Fruit fly (Drosophila melanogaster) whole organism, adult: ENCODE results near the gene Prx4.

Source experiments
- CG11617 ChIP-seq: fragments of 200-800 bp; sonication (Bioruptor generic); optimal IDR thresholded peaks from 2 replicates; lab custom pipeline; 2017; ENCODE audit warnings: mild to moderate bottlenecking, missing biosample characterization, missing genetic modification reagents, missing genetic modification characterization
- CG12768 ChIP-seq: fragments of 200-800 bp; sonication (Bioruptor generic); optimal IDR thresholded peaks from 2 replicates; lab custom pipeline; 2017; ENCODE audit warnings: missing biosample characterization, missing genetic modification characterization, mild to moderate bottlenecking, moderate library complexity, missing genetic modification reagents
- CG14711 ChIP-seq: fragments of 200-800 bp; sonication (Bioruptor generic); optimal IDR thresholded peaks from 2 replicates; lab custom pipeline; 2018; ENCODE audit warnings: missing biosample characterization, mild to moderate bottlenecking, missing genetic modification characterization, moderate library complexity
- CG1620 ChIP-seq: fragments of 200-800 bp; sonication (Bioruptor generic); optimal IDR thresholded peaks from 2 replicates; lab custom pipeline; 2016; ENCODE audit warnings: missing biosample characterization, missing genetic modification characterization
- CG33017 ChIP-seq: fragments of 200-800 bp; sonication (Bioruptor generic); optimal IDR thresholded peaks from 2 replicates; lab custom pipeline; 2018; ENCODE audit warnings: missing biosample characterization, mild to moderate bottlenecking, missing genetic modification characterization, moderate library complexity
- CG5204 ChIP-seq: fragments of 200-800 bp; sonication (Bioruptor generic); optimal IDR thresholded peaks from 2 replicates; lab custom pipeline; 2016; ENCODE audit warnings: missing biosample characterization, missing genetic modification characterization
- CG7045 ChIP-seq: fragments of 200-800 bp; sonication (Bioruptor generic); optimal IDR thresholded peaks from 2 replicates; lab custom pipeline; 2017; ENCODE audit warnings: missing biosample characterization, mild to moderate bottlenecking, missing genetic modification characterization
- CG7101 ChIP-seq: fragments of 200-800 bp; sonication (Bioruptor generic); optimal IDR thresholded peaks from 2 replicates; lab custom pipeline; 2018; ENCODE audit warnings: missing biosample characterization, mild to moderate bottlenecking, missing genetic modification characterization, moderate library complexity
- Clk ChIP-seq: fragments of 200-800 bp; sonication (Bioruptor generic); optimal IDR thresholded peaks from 2 replicates; lab custom pipeline; 2017; ENCODE audit warnings: missing biosample characterization, missing genetic modification characterization
- Crg-1 ChIP-seq: fragments of 200-800 bp; sonication (Bioruptor generic); optimal IDR thresholded peaks from 2 replicates; lab custom pipeline; 2016; ENCODE audit warnings: missing biosample characterization, missing genetic modification characterization
- Hr96 ChIP-seq: fragments of 200-800 bp; sonication (Bioruptor generic); optimal IDR thresholded peaks from 2 replicates; lab custom pipeline; 2016; ENCODE audit warnings: missing biosample characterization, missing genetic modification characterization
- Mnt ChIP-seq: fragments of 200-800 bp; sonication (Bioruptor generic); optimal IDR thresholded peaks from 2 replicates; lab custom pipeline; 2016; ENCODE audit warnings: missing biosample characterization, mild to moderate bottlenecking, missing genetic modification characterization
- bab1 ChIP-seq: fragments of 200-800 bp; sonication (Bioruptor generic); optimal IDR thresholded peaks from 3 replicates; lab custom pipeline; 2019; ENCODE audit warnings: missing biosample characterization, mild to moderate bottlenecking, missing genetic modification characterization, moderate library complexity
- cic ChIP-seq: fragments of 200-800 bp; sonication (Bioruptor generic); optimal IDR thresholded peaks from 2 replicates; lab custom pipeline; 2017; ENCODE audit warnings: missing biosample characterization, mild to moderate bottlenecking, missing genetic modification characterization, moderate library complexity
- cnc ChIP-seq, 2 experiments: fragments of >200 bp; optimal IDR thresholded peaks; 2 replicates each; lab custom pipeline; 2017
- kay ChIP-seq: fragments of 200-800 bp; sonication (Bioruptor generic); peaks from one replicate; lab custom pipeline; 2016; ENCODE audit warnings: missing biosample characterization, missing genetic modification characterization, borderline replicate concordance
- ovo ChIP-seq: fragments of 200-800 bp; sonication (Bioruptor generic); optimal IDR thresholded peaks from 2 replicates; lab custom pipeline; 2016; ENCODE audit warnings: missing biosample characterization, missing genetic modification characterization
- pad ChIP-seq: fragments of 200-800 bp; sonication (Bioruptor generic); optimal IDR thresholded peaks from 3 replicates; lab custom pipeline; 2017; ENCODE audit warnings: missing biosample characterization, missing genetic modification characterization, mild to moderate bottlenecking, moderate library complexity, missing genetic modification reagents
- tj ChIP-seq: fragments of 200-800 bp; sonication (Bioruptor generic); optimal IDR thresholded peaks from 3 replicates; lab custom pipeline; 2017; ENCODE audit warnings: missing biosample characterization, mild to moderate bottlenecking, missing genetic modification characterization, moderate library complexity
- toe ChIP-seq: fragments of 200-800 bp; sonication (Bioruptor generic); optimal IDR thresholded peaks from 2 replicates; lab custom pipeline; 2016; ENCODE audit warnings: missing biosample characterization, missing genetic modification characterization

Prx4 gene

dm6 chr3L:3017156-3017555, 25.0 kb upstream of the Prx4 start, which contains the start of gene CG32487:
TSS of gene CG32487 (minus strand) at chr3L:3017256.
- TF ChIP-seq Mnt (GFP tag; lab: Kevin White, UChicago): no peak

dm6 chr3L:3026421-3026820, 15.7 kb upstream of the Prx4 start, which contains the start of gene aly:
TSS of gene aly (minus strand) at chr3L:3026521.
- TF ChIP-seq cic (no peak), Clk (GFP tag; lab: Kevin White, UChicago) (no peak), CG7045 (GFP tag; lab: Kevin White, UChicago) (no peak), toe (no peak), ovo (GFP tag; lab: Kevin White, UChicago) (no peak), tj (GFP tag; lab: Kevin White, UChicago) (no peak), Crg-1 (no peak), Mnt (GFP tag; lab: Kevin White, UChicago) (no peak), CG11617 (GFP tag; lab: Kevin White, UChicago) (no peak), CG33017 (no peak), CG5204 (GFP tag; lab: Kevin White, UChicago) (no peak)

dm6 chr3L:3034779-3035643, 7.1 kb upstream of the Prx4 start, which contains the start of gene CG2162:
TSS of gene CG2162 (plus strand) at chr3L:3035196.
- TF ChIP-seq pad (GFP tag; lab: Kevin White, UChicago) (peak; percentile 100), bab1 (GFP tag; lab: Kevin White, UChicago) (no peak), kay (GFP tag; lab: Kevin White, UChicago) (peak; percentile 93), Mnt (GFP tag; lab: Kevin White, UChicago) (peak; percentile 55), ovo (GFP tag; lab: Kevin White, UChicago) (peak; percentile 70), cic (peak; percentile 8), CG7045 (GFP tag; lab: Kevin White, UChicago) (no peak), CG11617 (GFP tag; lab: Kevin White, UChicago) (no peak), tj (GFP tag; lab: Kevin White, UChicago) (peak; percentile 11), CG12768 (GFP tag; lab: Kevin White, UChicago) (peak; percentile 33)

- TF ChIP-seq ovo (GFP tag; lab: Kevin White, UChicago): no peak
- TF ChIP-seq tj (GFP tag; lab: Kevin White, UChicago): peak; percentile 65
- peak; percentile 41 for TF ChIP-seq CG1620 (GFP tag; lab: Kevin White, UChicago)
- no peak for TF ChIP-seq kay (GFP tag; lab: Kevin White, UChicago)
- TF ChIP-seq cic: peak; percentile 42
- TF ChIP-seq CG14711 (tag; lab: Kevin White, UChicago): peak; percentile 79
- peak; percentile 86 for TF ChIP-seq CG11617 (GFP tag; lab: Kevin White, UChicago)
- TF ChIP-seq Hr96: peak; percentile 76
- TF ChIP-seq bab1 (GFP tag; lab: Kevin White, UChicago): peak; percentile 77
- TF ChIP-seq pad (GFP tag; lab: Kevin White, UChicago): no peak
- TF ChIP-seq CG33017: peak; percentile 90
- TF ChIP-seq CG12768 (GFP tag; lab: Kevin White, UChicago): peak; percentile 87
- peak; percentile 90 for TF ChIP-seq CG7045 (GFP tag; lab: Kevin White, UChicago)
- TF ChIP-seq Clk (GFP tag; lab: Kevin White, UChicago): peak; percentile 27
- TF ChIP-seq CG5204 (GFP tag; lab: Kevin White, UChicago): peak; percentile 80
- peak; percentile 84 for TF ChIP-seq CG7101 (tag; lab: Kevin White, UChicago)
- TF ChIP-seq cnc (optimal IDR thresholded peaks at IDR 0.05; lab: Kevin White, UChicago): no peak
- TF ChIP-seq toe: peak; percentile 83
- peak; percentile 43 for TF ChIP-seq Crg-1
- peak; percentile 50 for TF ChIP-seq Mnt (GFP tag; lab: Kevin White, UChicago)
These were observed 6.2 kb upstream of the Prx4 start for dm6 chr3L:3035769-3036583.

- no peak for TF ChIP-seq ovo (GFP tag; lab: Kevin White, UChicago)
These were observed 5.1 kb upstream of the Prx4 start for dm6 chr3L:3036951-3037586.
